Worm (Caenorhabditis elegans): Measurements from ENCODE around the gene Y73F8A.10.
"Not testable (repeated sequence)": the region's sequence is repeated elsewhere in the genome, so short reads cannot be mapped to it uniquely, and the experiment has no call there.

DNA sequence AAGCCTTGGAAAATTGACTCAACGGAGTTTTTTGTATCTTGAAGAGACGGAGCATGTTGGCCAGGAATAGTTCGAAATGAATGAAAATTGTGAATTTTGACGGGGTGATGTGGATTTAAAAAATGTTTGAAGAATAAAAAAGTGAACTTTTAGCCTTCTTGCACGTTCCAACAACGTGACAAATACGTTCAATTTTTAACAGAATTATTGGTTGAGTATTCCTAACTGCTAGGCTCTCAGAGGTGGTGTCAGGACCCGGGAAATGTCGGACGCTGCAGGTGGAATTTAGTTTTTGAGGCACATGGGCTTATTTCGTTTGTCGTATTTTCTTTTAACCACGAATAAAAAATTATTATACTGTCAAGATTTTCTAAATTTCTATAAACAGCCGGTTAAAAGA lies 24.8 kb downstream of the Y73F8A.10 start, which contains the start of gene Y73F8A.14:
- not testable (repeated sequence) for TF ChIP-seq lsy-12 (tag; optimal IDR thresholded peaks at IDR 0.05); nhr-77 (tag; optimal IDR thresholded peaks at IDR 0.05); daf-12 (tag; optimal IDR thresholded peaks at IDR 0.05); nhr-28 (tag; optimal IDR thresholded peaks at IDR 0.05); pqm-1 (tag; optimal IDR thresholded peaks at IDR 0.05); ama-1 (optimal IDR thresholded peaks at IDR 0.05); nhr-43 (tag; optimal IDR thresholded peaks at IDR 0.05; ENCODE audit: poor library complexity, severe bottlenecking); lin-15B (tag; optimal IDR thresholded peaks at IDR 0.05); fkh-10 (GFP tag; optimal IDR thresholded peaks at IDR 0.05); pha-4 (tag; optimal IDR thresholded peaks at IDR 0.05)

Data from whole organism, L3 larva.